Worm (Caenorhabditis elegans): ENCODE data around the gene best-18.

DNA sequence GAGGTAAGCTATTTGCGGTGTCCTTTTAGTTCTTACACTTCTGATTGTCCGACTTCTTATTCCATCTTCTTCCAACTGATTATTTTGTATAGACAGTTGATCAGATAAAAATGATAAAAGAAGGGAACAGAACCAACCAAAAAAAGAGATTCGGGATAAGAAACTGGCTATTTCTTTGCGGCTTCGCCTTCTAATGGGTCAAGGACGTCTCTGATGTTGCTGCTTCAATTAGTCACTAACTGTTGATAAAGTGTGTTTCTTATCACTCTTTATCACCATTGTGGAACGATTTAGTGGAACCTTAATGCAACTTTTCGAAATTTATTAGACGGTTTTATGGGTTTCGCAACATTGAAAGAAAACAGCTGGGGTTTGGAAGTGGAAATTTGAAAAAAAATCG, 41.9 kb upstream of the best-18 start:
- TF ChIP-seq hlh-15 (tag; optimal IDR thresholded peaks at IDR 0.05) (no peak), Y22D7AL.16 (tag; optimal IDR thresholded peaks at IDR 0.05) (no peak), rnt-1 (tag; optimal IDR thresholded peaks at IDR 0.05) (no peak), F13H6.1 (tag; optimal IDR thresholded peaks at IDR 0.05) (no peak), pat-9 (tag; optimal IDR thresholded peaks at IDR 0.05) (no peak), ama-1 (optimal IDR thresholded peaks at IDR 0.05) (no peak)

All from whole organism, late embryonic.